Worm (Caenorhabditis elegans) whole organism, L4/young adult: ENCODE measurements around the gene C17H12.11.
A peak's percentile ranks its signal among the peaks of the same experiment; 100 is the strongest.
"Not testable (repeated sequence)": the region's sequence is repeated elsewhere in the genome, so short reads cannot be mapped to it uniquely, and the experiment has no call there.

Experiments
- W03F9.2 ChIP-seq: fragments of 150-350 bp; optimal IDR thresholded peaks from 2 replicates; lab custom pipeline; 2014; ENCODE audit warnings: missing biosample characterization, missing genetic modification characterization
- dao-5 ChIP-seq: sonication (generic microtip); optimal IDR thresholded peaks from 2 replicates; lab custom pipeline; 2016; ENCODE audit warnings: missing genotype, missing genetic modification characterization, moderate library complexity, missing compliant biosample characterization
- him-1 ChIP-seq: sonication (generic microtip); optimal IDR thresholded peaks from 2 replicates; lab custom pipeline; 2016; ENCODE audit warnings: missing genotype, missing genetic modification reagents, missing genetic modification characterization, missing compliant biosample characterization

The C17H12.11 gene

ce11 chrIV:6824622-6825021, 22.4 kb downstream of the C17H12.11 start, which contains the start of gene H20E11.3:
H20E11.3 (plus strand) TSS chrIV:6824816.
- TF ChIP-seq W03F9.2 (no peak), him-1 (tag; lab: Kevin White, UChicago) (no peak), dao-5 (no peak)

ce11 chrIV:6827477-6827876, 25.3 kb downstream of the C17H12.11 start, which contains the start of gene H20E11.2:
H20E11.2 (plus strand) TSS chrIV:6827777.
- TF ChIP-seq him-1 (tag; lab: Kevin White, UChicago); W03F9.2; dao-5: not testable (repeated sequence)

DNA sequence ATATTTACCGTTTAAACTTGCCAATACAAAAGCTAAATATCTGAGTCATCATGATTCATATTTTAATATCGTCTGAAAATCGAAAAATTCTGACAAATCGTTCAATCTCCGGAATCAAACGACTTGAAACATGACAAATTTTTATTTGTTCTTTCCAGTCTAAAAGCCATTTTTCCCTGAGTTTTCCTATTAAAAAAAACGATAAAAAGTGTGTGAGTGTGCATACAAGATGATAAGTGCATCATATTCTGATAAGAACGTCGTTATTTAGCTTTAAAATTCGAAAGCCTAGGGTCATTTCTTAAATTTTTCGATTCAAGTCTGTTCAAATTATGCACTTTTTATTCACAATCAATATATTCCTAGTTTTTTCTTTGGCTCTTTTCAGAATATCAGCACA, 27.7 kb downstream of the C17H12.11 start, which contains the start of gene H20E11.1:
Gene H20E11.1 (plus strand): TSS at position 244 of the 400 bp plus-strand sequence.
- TF ChIP-seq dao-5 (no peak), him-1 (tag; lab: Kevin White, UChicago) (no peak)

DNA sequence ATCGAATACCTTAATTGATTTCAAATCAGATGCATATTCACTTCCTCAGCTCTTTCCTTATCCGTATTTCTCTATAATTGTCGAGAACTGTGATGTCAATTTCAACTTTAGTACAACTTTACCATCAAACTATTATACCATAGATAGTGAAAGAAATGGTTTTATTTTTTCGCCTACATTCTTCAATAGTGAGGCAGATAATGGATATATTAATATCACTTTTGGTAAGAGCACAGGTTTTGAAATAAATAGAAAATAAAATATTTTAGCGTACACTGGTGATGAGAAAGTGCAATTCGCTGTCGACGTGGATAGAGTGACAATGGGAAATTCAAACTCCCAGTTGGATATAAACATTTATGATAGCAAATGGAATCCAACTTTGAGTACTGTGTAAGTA, 30.0 kb downstream of the C17H12.11 start:
- TF ChIP-seq him-1 (tag; lab: Kevin White, UChicago) (no peak), W03F9.2 (no peak), dao-5 (no peak)

- no peak for TF ChIP-seq dao-5
- TF ChIP-seq W03F9.2 = no peak
- TF ChIP-seq him-1 (tag; lab: Kevin White, UChicago) = no peak
Observed at ce11 chrIV:6833617-6834016, 31.4 kb downstream of the C17H12.11 start.

DNA sequence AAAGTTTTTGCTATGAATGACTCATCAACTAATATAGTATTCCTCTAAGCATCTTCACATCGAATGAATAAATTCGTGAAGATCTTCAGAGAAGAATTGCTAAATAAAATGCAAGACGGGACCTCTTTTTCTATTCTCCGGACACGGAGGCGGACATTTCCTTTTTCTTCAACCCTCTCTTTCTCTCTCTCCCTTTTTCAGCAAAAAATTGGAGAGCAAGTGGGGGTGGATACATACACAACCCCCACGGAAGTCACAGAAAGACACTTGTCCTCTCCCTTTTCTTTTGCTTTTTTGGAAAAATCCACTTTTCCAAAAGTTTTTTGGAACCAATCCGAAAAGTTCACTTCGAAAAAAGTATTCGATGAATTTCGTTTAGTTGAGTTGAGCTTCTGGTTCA, 32.5 kb downstream of the C17H12.11 start:
- TF ChIP-seq him-1 (tag; lab: Kevin White, UChicago) (no peak), W03F9.2 (no peak), dao-5 (no peak)

ce11 chrIV:6836769-6837168, 34.6 kb downstream of the C17H12.11 start:
- TF ChIP-seq dao-5 = no peak

DNA sequence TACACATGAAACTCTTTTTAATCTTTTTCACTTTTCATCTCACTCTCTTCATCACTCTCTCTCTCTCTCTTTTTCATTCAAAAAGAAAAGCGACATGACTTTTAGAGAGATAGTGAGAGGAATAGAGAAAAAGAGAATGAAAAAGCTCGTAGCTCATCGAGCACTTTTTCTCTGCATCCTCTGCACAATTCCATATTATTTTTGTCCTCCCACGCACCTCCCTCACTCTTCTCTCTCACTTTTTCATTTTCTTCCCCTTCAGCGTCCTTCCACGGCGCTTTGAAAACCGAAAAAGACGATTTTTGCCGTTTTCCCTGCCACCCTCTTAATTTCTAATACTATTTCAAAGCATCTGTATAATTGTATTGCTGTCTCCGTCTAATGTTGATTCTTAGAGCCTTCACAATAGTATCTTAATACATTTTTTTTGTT, 36.9 kb downstream of the C17H12.11 start:
- TF ChIP-seq dao-5 = no peak
- TF ChIP-seq him-1 (tag; lab: Kevin White, UChicago) = peak; percentile 63
- TF ChIP-seq W03F9.2 = peak; percentile 66

DNA sequence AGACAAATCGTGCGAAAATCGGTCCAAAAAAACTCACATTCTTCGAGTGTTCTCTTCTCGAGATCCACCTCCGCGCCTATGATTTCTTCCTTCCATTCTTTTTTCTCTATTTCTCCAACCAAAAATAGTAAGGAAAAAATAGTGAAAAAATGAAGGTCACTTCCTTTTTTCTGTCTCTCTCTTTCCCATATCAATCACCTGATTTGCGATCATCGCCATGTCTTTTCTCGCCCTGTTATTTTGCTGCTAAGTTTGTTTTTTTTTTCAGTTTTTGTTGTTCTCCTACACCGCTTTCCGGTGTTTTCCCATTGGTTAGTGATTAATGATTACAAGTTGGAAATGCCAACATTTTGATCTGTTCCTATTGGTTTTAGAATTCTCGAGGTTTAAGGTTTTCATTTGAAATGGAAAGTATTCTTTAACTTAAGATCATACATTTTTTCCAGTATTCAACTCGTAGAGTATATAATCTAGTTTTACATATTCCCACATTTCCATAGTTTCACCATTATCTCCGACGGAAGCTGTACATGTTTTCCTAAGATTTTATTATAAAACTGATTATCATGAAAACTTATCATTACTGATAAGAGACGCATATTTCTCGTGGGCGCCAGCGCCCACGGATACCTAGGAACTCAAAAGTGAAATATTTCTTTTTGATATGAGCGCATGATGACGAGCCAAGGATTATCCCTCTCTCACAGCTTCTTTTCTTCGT, 39.5 kb downstream of the C17H12.11 start:
- TF ChIP-seq dao-5 (no peak), him-1 (tag; lab: Kevin White, UChicago) (no peak), W03F9.2 (no peak)

ce11 chrIV:6842470-6843008, 40.4 kb downstream of the C17H12.11 start, which contains the start of gene lip-1:
lip-1 (plus strand) TSS chrIV:6842958.
- TF ChIP-seq dao-5 (no peak), him-1 (tag; lab: Kevin White, UChicago) (no peak), W03F9.2 (no peak)

DNA sequence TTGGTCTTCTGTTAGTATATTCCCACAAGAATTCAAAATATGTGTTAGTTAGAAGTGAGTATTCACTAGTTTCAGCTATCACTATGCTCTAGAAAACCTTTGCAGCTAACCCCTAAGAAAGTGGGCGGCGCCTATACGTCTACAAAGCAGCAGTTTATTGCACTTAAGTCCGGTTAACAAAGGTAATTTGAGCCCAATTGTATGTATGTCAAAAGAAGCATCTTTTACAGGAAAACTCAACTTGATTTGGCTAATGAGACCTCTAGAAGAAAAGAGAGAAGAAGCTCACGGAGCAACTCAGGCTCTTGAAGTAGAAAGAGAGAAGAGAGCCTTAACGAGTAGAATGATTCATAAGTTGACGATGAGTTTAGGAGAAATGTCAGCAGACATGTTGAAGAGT, 50.5 kb downstream of the C17H12.11 start:
- no peak for TF ChIP-seq W03F9.2
- no peak for TF ChIP-seq dao-5
- TF ChIP-seq him-1 (tag; lab: Kevin White, UChicago) = no peak
